Fruit fly (Drosophila melanogaster) whole organism, embryonic: ENCODE data around the gene Gr5a.

Source experiments
- Ada2b ChIP-seq: fragments of 200-800 bp; sonication (Bioruptor generic); IDR thresholded peaks from 2 replicates; pipeline ENCODE4 v1.3.6; 2022; ENCODE audit warnings: missing biosample characterization, missing genetic modification characterization
- Atf-2 ChIP-seq: fragments of 200-800 bp; sonication (Bioruptor generic); optimal IDR thresholded peaks from 2 replicates; lab custom pipeline; 2016; ENCODE audit warnings: missing biosample characterization, missing genetic modification characterization
- CG10209 ChIP-seq: fragments of 200-800 bp; sonication (Bioruptor generic); optimal IDR thresholded peaks from 3 replicates; lab custom pipeline; 2017; ENCODE audit warnings: missing biosample characterization, mild to moderate bottlenecking, missing genetic modification characterization, missing genetic modification reagents
- CG10321 ChIP-seq: fragments of 200-800 bp; sonication (Bioruptor generic); IDR thresholded peaks from 2 replicates; pipeline ENCODE4 v1.3.6; 2022; ENCODE audit warnings: missing biosample characterization, missing genetic modification characterization
- CG11504 ChIP-seq: fragments of 200-800 bp; sonication (Bioruptor generic); optimal IDR thresholded peaks from 3 replicates; lab custom pipeline; 2019; ENCODE audit warnings: missing biosample characterization, mild to moderate bottlenecking, missing genetic modification characterization, moderate library complexity
- CG1233 ChIP-seq: fragments of 200-800 bp; sonication (Bioruptor generic); optimal IDR thresholded peaks from 4 replicates; lab custom pipeline; 2018; ENCODE audit warnings: missing biosample characterization, mild to moderate bottlenecking, missing genetic modification characterization
- CG14014 ChIP-seq: fragments of 200-800 bp; sonication (Bioruptor generic); IDR thresholded peaks from 2 replicates; pipeline ENCODE4 v1.3.6; 2022; ENCODE audit warnings: missing biosample characterization, missing genetic modification characterization
- CG14710 ChIP-seq: fragments of 200-800 bp; sonication (Bioruptor generic); optimal IDR thresholded peaks from 3 replicates; lab custom pipeline; 2019; ENCODE audit warnings: missing biosample characterization, mild to moderate bottlenecking, missing genetic modification characterization, moderate library complexity
- CG14860 ChIP-seq: fragments of 200-800 bp; sonication (Bioruptor generic); IDR thresholded peaks from 3 replicates; pipeline ENCODE4 v1.3.6; 2022; ENCODE audit warnings: missing biosample characterization, missing genetic modification characterization; ENCODE audit not compliant: partially characterized antibody
- CG17385 ChIP-seq: fragments of 200-800 bp; sonication (Bioruptor generic); optimal IDR thresholded peaks from 3 replicates; lab custom pipeline; 2018; ENCODE audit warnings: missing biosample characterization, mild to moderate bottlenecking, missing genetic modification characterization
- CG17568 ChIP-seq: fragments of 200-800 bp; sonication (Bioruptor generic); optimal IDR thresholded peaks from 2 replicates; lab custom pipeline; 2018; ENCODE audit warnings: missing biosample characterization, mild to moderate bottlenecking, missing genetic modification characterization, moderate library complexity
- CG17802 ChIP-seq: fragments of 200-800 bp; sonication (Bioruptor generic); optimal IDR thresholded peaks from 2 replicates; lab custom pipeline; 2018; ENCODE audit warnings: missing biosample characterization, mild to moderate bottlenecking, missing genetic modification characterization, moderate library complexity
- CG2120 ChIP-seq: fragments of 200-800 bp; sonication (Bioruptor generic); optimal IDR thresholded peaks from 3 replicates; lab custom pipeline; 2016; ENCODE audit warnings: missing biosample characterization, missing genetic modification characterization
- CG2129 ChIP-seq: fragments of 200-800 bp; sonication (Bioruptor generic); IDR thresholded peaks from 2 replicates; pipeline ENCODE4 v1.3.6; 2022; ENCODE audit warnings: missing biosample characterization, missing genetic modification characterization; ENCODE audit not compliant: partially characterized antibody
- CG2678 ChIP-seq: fragments of 200-800 bp; sonication (Bioruptor generic); optimal IDR thresholded peaks from 3 replicates; lab custom pipeline; 2019; ENCODE audit warnings: missing biosample characterization, mild to moderate bottlenecking, missing genetic modification characterization, moderate library complexity
- CG33557 ChIP-seq: fragments of 200-800 bp; sonication (Bioruptor generic); optimal IDR thresholded peaks from 2 replicates; lab custom pipeline; 2019; ENCODE audit warnings: missing biosample characterization, mild to moderate bottlenecking, missing genetic modification characterization, moderate library complexity
- CG4617 ChIP-seq: fragments of 200-800 bp; sonication (Bioruptor generic); optimal IDR thresholded peaks from 3 replicates; lab custom pipeline; 2016; ENCODE audit warnings: missing biosample characterization, missing genetic modification characterization, borderline replicate concordance
- CG4854 ChIP-seq: fragments of 200-800 bp; sonication (Bioruptor generic); optimal IDR thresholded peaks from 2 replicates; lab custom pipeline; 2016; ENCODE audit warnings: missing biosample characterization, missing genetic modification characterization, inconsistent platforms
- CG6654 ChIP-seq: fragments of 200-800 bp; sonication (Bioruptor generic); optimal IDR thresholded peaks from 2 replicates; lab custom pipeline; 2017; ENCODE audit warnings: missing biosample characterization, mild to moderate bottlenecking, missing genetic modification characterization
- CG6683 ChIP-seq: fragments of 200-800 bp; sonication (Bioruptor generic); optimal IDR thresholded peaks from 2 replicates; lab custom pipeline; 2017; ENCODE audit warnings: missing biosample characterization, mild to moderate bottlenecking, missing genetic modification characterization, missing genetic modification reagents
- CG8388 ChIP-seq: fragments of 200-800 bp; sonication (Bioruptor generic); optimal IDR thresholded peaks from 2 replicates; lab custom pipeline; 2019; ENCODE audit warnings: missing biosample characterization, mild to moderate bottlenecking, missing genetic modification characterization, moderate library complexity
- CG9437 ChIP-seq: fragments of 200-800 bp; sonication (Bioruptor generic); optimal IDR thresholded peaks from 2 replicates; lab custom pipeline; 2018; ENCODE audit warnings: missing biosample characterization, mild to moderate bottlenecking, missing genetic modification characterization
- CkIIα-i1 ChIP-seq: fragments of 200-800 bp; sonication (Bioruptor generic); IDR thresholded peaks from 2 replicates; pipeline ENCODE4 v1.3.6; 2022; ENCODE audit warnings: missing biosample characterization, missing genetic modification characterization
- CoRest ChIP-seq: fragments of 200-800 bp; sonication (Bioruptor generic); optimal IDR thresholded peaks from 3 replicates; lab custom pipeline; 2018; ENCODE audit warnings: missing biosample characterization, mild to moderate bottlenecking, missing genetic modification characterization, moderate library complexity
- D19B ChIP-seq: fragments of 200-800 bp; sonication (Bioruptor generic); optimal IDR thresholded peaks from 2 replicates; lab custom pipeline; 2017; ENCODE audit warnings: missing biosample characterization, mild to moderate bottlenecking, missing genetic modification characterization
- Dp ChIP-seq: fragments of 200-800 bp; sonication (Bioruptor generic); optimal IDR thresholded peaks from 2 replicates; lab custom pipeline; 2018; ENCODE audit warnings: missing biosample characterization, mild to moderate bottlenecking, missing genetic modification characterization, moderate library complexity
- Jarid2 ChIP-seq: fragments of 200-800 bp; sonication (Bioruptor generic); optimal IDR thresholded peaks from 3 replicates; lab custom pipeline; 2017; ENCODE audit warnings: mild to moderate bottlenecking, missing biosample characterization, missing genetic modification reagents, missing genetic modification characterization
- Lpt ChIP-seq: fragments of >200 bp; optimal IDR thresholded peaks from 2 replicates; lab custom pipeline; 2018; ENCODE audit warnings: missing biosample characterization, missing genetic modification characterization
- MESR4 ChIP-seq: fragments of 200-800 bp; sonication (Bioruptor generic); optimal IDR thresholded peaks from 2 replicates; lab custom pipeline; 2018; ENCODE audit warnings: missing biosample characterization, mild to moderate bottlenecking, missing genetic modification characterization, moderate library complexity
- Ptx1 ChIP-seq: fragments of 200-800 bp; sonication (Bioruptor generic); IDR thresholded peaks from 2 replicates; pipeline ENCODE4 v1.3.6; 2022; ENCODE audit warnings: missing biosample characterization, missing genetic modification characterization
- Rfx ChIP-seq: fragments of 200-800 bp; sonication (Bioruptor generic); IDR thresholded peaks from 2 replicates; pipeline ENCODE4 v1.3.6; 2022; ENCODE audit warnings: missing biosample characterization, missing genetic modification characterization
- Sin3A ChIP-seq: fragments of >200 bp; optimal IDR thresholded peaks from 2 replicates; lab custom pipeline; 2018
- Stat92E ChIP-seq, 3 experiments: fragments of >200 bp in 2 of 3; fragments of 200-800 bp in 1 of 3; sonication (Bioruptor generic) in 1 of 3; optimal IDR thresholded peaks; 2 replicates each; lab custom pipeline; 2017 to 2019; ENCODE audit warnings: missing biosample characterization in 3 of 3, missing genetic modification characterization in 3 of 3, mild to moderate bottlenecking in 1 of 3, moderate library complexity in 1 of 3
- abd-A ChIP-seq: fragments of 200-800 bp; sonication (Bioruptor generic); optimal IDR thresholded peaks from 3 replicates; lab custom pipeline; 2019; ENCODE audit warnings: missing biosample characterization, mild to moderate bottlenecking, missing genetic modification characterization, moderate library complexity
- ac ChIP-seq: fragments of 200-800 bp; sonication (Bioruptor generic); optimal IDR thresholded peaks from 3 replicates; lab custom pipeline; 2017; ENCODE audit warnings: missing biosample characterization, mild to moderate bottlenecking, missing genetic modification characterization
- cad ChIP-seq: fragments of >200 bp; optimal IDR thresholded peaks from 2 replicates; lab custom pipeline; 2017; ENCODE audit warnings: missing biosample characterization, missing genetic modification characterization
- cato ChIP-seq: fragments of 200-800 bp; sonication (Bioruptor generic); optimal IDR thresholded peaks from 2 replicates; lab custom pipeline; 2016; ENCODE audit warnings: missing biosample characterization, missing genetic modification characterization, borderline replicate concordance
- caup ChIP-seq: fragments of 200-800 bp; sonication (Bioruptor generic); optimal IDR thresholded peaks from 3 replicates; lab custom pipeline; 2017; ENCODE audit warnings: missing biosample characterization, mild to moderate bottlenecking, missing genetic modification characterization, moderate library complexity; ENCODE audit not compliant: severe bottlenecking
- cwo ChIP-seq: fragments of 200-800 bp; sonication (Bioruptor generic); optimal IDR thresholded peaks from 3 replicates; lab custom pipeline; 2017; ENCODE audit warnings: missing biosample characterization, missing genetic modification characterization, mild to moderate bottlenecking, moderate library complexity, missing genetic modification reagents
- gce ChIP-seq: fragments of 200-800 bp; sonication (Bioruptor generic); IDR thresholded peaks from 3 replicates; pipeline ENCODE4 v1.3.6; 2022; ENCODE audit warnings: missing biosample characterization, missing genetic modification characterization
- grau ChIP-seq: fragments of 200-800 bp; optimal IDR thresholded peaks from 3 replicates; lab custom pipeline; 2019; ENCODE audit warnings: missing biosample characterization, mild to moderate bottlenecking, missing genetic modification characterization, moderate library complexity
- hbn ChIP-seq: fragments of 200-800 bp; sonication (Bioruptor generic); IDR thresholded peaks from 2 replicates; pipeline ENCODE4 v1.3.6; 2022; ENCODE audit warnings: missing biosample characterization, missing genetic modification characterization; ENCODE audit not compliant: partially characterized antibody
- kni ChIP-seq: fragments of 200-800 bp; sonication (Bioruptor generic); optimal IDR thresholded peaks from 3 replicates; lab custom pipeline; 2017; ENCODE audit warnings: mild to moderate bottlenecking, missing biosample characterization, missing genetic modification reagents, missing genetic modification characterization
- lbe ChIP-seq: fragments of 200-800 bp; sonication (Bioruptor generic); optimal IDR thresholded peaks from 2 replicates; lab custom pipeline; 2016; ENCODE audit warnings: missing biosample characterization, mild to moderate bottlenecking, missing genetic modification characterization
- nom ChIP-seq: fragments of 200-800 bp; sonication (Bioruptor generic); optimal IDR thresholded peaks from 2 replicates; lab custom pipeline; 2017; ENCODE audit warnings: missing biosample characterization, missing genetic modification characterization, mild to moderate bottlenecking, moderate library complexity, missing genetic modification reagents
- scrt ChIP-seq: fragments of 200-800 bp; sonication (Bioruptor generic); optimal IDR thresholded peaks from 2 replicates; lab custom pipeline; 2018; ENCODE audit warnings: missing biosample characterization, mild to moderate bottlenecking, missing genetic modification characterization, moderate library complexity
- trem ChIP-seq: fragments of 200-800 bp; optimal IDR thresholded peaks from 3 replicates; lab custom pipeline; 2019; ENCODE audit warnings: missing biosample characterization, mild to moderate bottlenecking, missing genetic modification characterization, moderate library complexity
- tx ChIP-seq: fragments of 200-800 bp; sonication (Bioruptor generic); optimal IDR thresholded peaks from 2 replicates; lab custom pipeline; 2016; ENCODE audit warnings: missing biosample characterization, missing genetic modification characterization
- zf30C ChIP-seq: fragments of 200-800 bp; sonication (Bioruptor generic); optimal IDR thresholded peaks from 3 replicates; lab custom pipeline; 2018; ENCODE audit warnings: missing biosample characterization, mild to moderate bottlenecking, missing genetic modification characterization
- zfh2 ChIP-seq: fragments of 200-800 bp; sonication (Bioruptor generic); optimal IDR thresholded peaks from 2 replicates; lab custom pipeline; 2016; ENCODE audit warnings: missing biosample characterization, missing genetic modification characterization

Gene Gr5a

DNA sequence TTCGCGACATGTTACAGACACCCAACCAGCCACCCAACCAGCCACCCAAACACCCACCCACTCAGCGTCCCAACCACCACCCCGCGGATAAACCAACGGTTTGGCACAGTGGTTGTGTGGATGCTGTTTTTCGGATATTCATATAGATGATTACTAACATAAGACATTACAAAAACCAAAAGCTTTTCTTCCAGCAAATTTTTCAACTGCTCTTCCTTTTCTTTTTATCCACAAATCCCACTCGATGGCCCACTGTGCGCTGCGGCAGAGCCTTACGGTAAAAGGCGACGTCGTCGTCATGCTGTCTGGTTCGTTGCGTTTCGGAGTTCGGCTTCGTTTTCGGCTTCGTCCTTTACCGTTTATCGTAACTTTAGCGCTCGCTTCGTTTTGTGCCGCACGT lies 41.8 kb upstream of the Gr5a start (continued):
- peak; percentile 20 for TF ChIP-seq CG10209 (GFP tag; lab: Kevin White, UChicago)
- TF ChIP-seq CG33557 (GFP tag; lab: Kevin White, UChicago): no peak
- peak; percentile 76 for TF ChIP-seq scrt (GFP tag; lab: Kevin White, UChicago)
- TF ChIP-seq CG2120: peak; percentile 68
- no peak for TF ChIP-seq zf30C
- no peak for TF ChIP-seq trem (tag; lab: Kevin White, UChicago)
- no peak for TF ChIP-seq D19B (GFP tag; lab: Kevin White, UChicago)
- no peak for TF ChIP-seq CG9437 (GFP tag; lab: Kevin White, UChicago)
- TF ChIP-seq Ada2b (GFP tag; lab: Robert Waterston, UW): peak; percentile 53; the same call in 1 of the 2 replicates
- no peak for TF ChIP-seq Jarid2 (GFP tag; lab: Kevin White, UChicago)
- TF ChIP-seq CG2678: peak; percentile 72
- no peak for TF ChIP-seq Lpt (GFP tag; lab: Kevin White, UChicago)
- TF ChIP-seq CG8388 (GFP tag; lab: Kevin White, UChicago): peak; percentile 33
- TF ChIP-seq hbn: no peak
- peak; percentile 18 for TF ChIP-seq CG17385 (GFP tag; lab: Kevin White, UChicago)
- TF ChIP-seq cwo (GFP tag; lab: Kevin White, UChicago): peak; percentile 34
- no peak for TF ChIP-seq gce
- no peak for TF ChIP-seq CG1233 (GFP tag; lab: Kevin White, UChicago)
- no peak for TF ChIP-seq CG2129
- peak; percentile 69 for TF ChIP-seq Rfx (GFP tag; lab: Robert Waterston, UW)
- no peak for TF ChIP-seq ac (GFP tag; lab: Kevin White, UChicago)
- TF ChIP-seq CkIIα-i1 (GFP tag; lab: Robert Waterston, UW): no peak
- no peak for TF ChIP-seq kni (GFP tag; lab: Kevin White, UChicago)
- no peak for TF ChIP-seq Dp
- no peak for TF ChIP-seq Sin3A (lab: Kevin White, UChicago)
- TF ChIP-seq cad (GFP tag; lab: Kevin White, UChicago): no peak
- TF ChIP-seq CoRest (tag; lab: Kevin White, UChicago): peak; percentile 45
- peak; percentile 49 for TF ChIP-seq abd-A (tag; lab: Kevin White, UChicago)
- TF ChIP-seq CG4617: no peak
- no peak for TF ChIP-seq lbe (GFP tag; lab: Kevin White, UChicago)
- TF ChIP-seq Ptx1 (GFP tag; lab: Robert Waterston, UW): peak; percentile 63
- no peak for TF ChIP-seq CG4854
- TF ChIP-seq CG17802 (tag; lab: Kevin White, UChicago): peak; percentile 15
- peak; percentile 40 for TF ChIP-seq CG6654
- TF ChIP-seq CG14710 (tag; lab: Kevin White, UChicago): no peak
- no peak for TF ChIP-seq Stat92E (GFP tag; optimal IDR thresholded peaks at IDR 0.05; lab: Kevin White, UChicago)
- peak; percentile 54 for TF ChIP-seq grau
- peak; percentile 82 for TF ChIP-seq CG14014 (GFP tag; lab: Robert Waterston, UW)
- peak; percentile 43 for TF ChIP-seq CG11504 (tag; lab: Kevin White, UChicago)
- peak; percentile 70 for TF ChIP-seq caup (GFP tag; lab: Kevin White, UChicago)
- TF ChIP-seq nom: no peak
- peak; percentile 40 for TF ChIP-seq tx (GFP tag; lab: Kevin White, UChicago)
- no peak for TF ChIP-seq CG10321
- TF ChIP-seq MESR4 (GFP tag; lab: Kevin White, UChicago): no peak
- no peak for TF ChIP-seq CG14860 (GFP tag; lab: Robert Waterston, UW)
- peak; percentile 42 for TF ChIP-seq zfh2
- TF ChIP-seq CG6683: peak; percentile 32
- peak; percentile 10 for TF ChIP-seq Atf-2 (GFP tag; lab: Kevin White, UChicago)
- no peak for TF ChIP-seq CG17568
- TF ChIP-seq cato: no peak
